Worm (Caenorhabditis elegans) whole organism, L1 larva: Measurements from ENCODE around the gene sas-4.

Experiments used
- C34B4.2 ChIP-seq: sonication (generic microtip); optimal IDR thresholded peaks from 2 replicates; lab custom pipeline; 2017; ENCODE audit warnings: mild to moderate bottlenecking, missing genetic modification characterization, missing compliant biosample characterization
- Y116A8C.19 ChIP-seq: sonication (generic microtip); optimal IDR thresholded peaks from 2 replicates; lab custom pipeline; 2016; ENCODE audit warnings: missing compliant biosample characterization, missing genetic modification characterization, borderline replicate concordance
- alr-1 ChIP-seq: fragments of 200-800 bp; sonication (Bioruptor generic); optimal IDR thresholded peaks from 2 replicates; lab custom pipeline; 2018; ENCODE audit warnings: borderline replicate concordance, mild to moderate bottlenecking, missing genetic modification characterization, missing compliant biosample characterization
- aly-2 ChIP-seq: fragments of 150-350 bp; optimal IDR thresholded peaks from 2 replicates; lab custom pipeline; 2014; ENCODE audit warnings: missing biosample characterization, missing genetic modification characterization
- ama-1 ChIP-seq: fragments of 150-350 bp; optimal IDR thresholded peaks from 2 replicates; lab custom pipeline; 2014
- blmp-1 ChIP-seq: fragments of 150-350 bp; optimal IDR thresholded peaks from 2 replicates; lab custom pipeline; 2014; ENCODE audit warnings: missing biosample characterization, missing genetic modification characterization
- ceh-82 ChIP-seq, 3 experiments: fragments of 150-350 bp in 1 of 3; sonication (generic microtip) in 2 of 3; optimal IDR thresholded peaks; 2 replicates each; lab custom pipeline; 2014 to 2017; ENCODE audit warnings: missing biosample characterization in 3 of 3, missing genetic modification characterization in 3 of 3
- ceh-90 ChIP-seq: sonication (generic microtip); optimal IDR thresholded peaks from 2 replicates; lab custom pipeline; 2016; ENCODE audit warnings: missing genetic modification characterization, missing compliant biosample characterization
- dpl-1 ChIP-seq, 3 experiments: fragments of 150-350 bp in 2 of 3; sonication (generic microtip) in 1 of 3; optimal IDR thresholded peaks; 2 replicates each; lab custom pipeline; 2014 to 2017; ENCODE audit warnings: missing biosample characterization in 3 of 3, missing genetic modification characterization in 3 of 3, missing genetic modification reagents in 3 of 3
- dsc-1 ChIP-seq: sonication (generic microtip); optimal IDR thresholded peaks from 2 replicates; lab custom pipeline; 2016; ENCODE audit warnings: mild to moderate bottlenecking, missing genetic modification characterization, missing compliant biosample characterization
- efl-1 ChIP-seq, 4 experiments: fragments of 150-350 bp; optimal IDR thresholded peaks in 3 of 4; peaks in 1 of 4; 1 replicate in 1 of 4; 2 replicates in 3 of 4; lab custom pipeline; 2014; ENCODE audit warnings: missing biosample characterization in 2 of 4, missing genetic modification characterization in 2 of 4, missing genetic modification reagents in 2 of 4
- efl-3 ChIP-seq: fragments of 200-800 bp; sonication (Bioruptor generic); optimal IDR thresholded peaks from 2 replicates; lab custom pipeline; 2018; ENCODE audit warnings: mild to moderate bottlenecking, missing genetic modification characterization, missing compliant biosample characterization
- egl-13 ChIP-seq: sonication (generic microtip); optimal IDR thresholded peaks from 2 replicates; lab custom pipeline; 2016; ENCODE audit warnings: missing genotype, missing genetic modification reagents, missing genetic modification characterization, missing compliant biosample characterization
- egl-27 ChIP-seq, 2 experiments: fragments of 150-350 bp in 1 of 2; sonication (generic microtip); optimal IDR thresholded peaks; 3 replicates each; lab custom pipeline; 2017 to 2018; ENCODE audit warnings: missing biosample characterization in 2 of 2, missing genetic modification characterization in 2 of 2, missing genetic modification reagents in 2 of 2
- elt-3 ChIP-seq, 6 experiments: fragments of 150-350 bp in 1 of 6; sonication (generic microtip); optimal IDR thresholded peaks; 2 replicates each; lab custom pipeline; 2017 to 2018; ENCODE audit warnings: missing biosample characterization in 6 of 6, missing genetic modification characterization in 6 of 6, inconsistent platforms in 1 of 6
- ets-5 ChIP-seq: fragments of 200-800 bp; sonication (Bioruptor generic); IDR thresholded peaks from 2 replicates; pipeline ENCODE4 v1.3.6; 2022; ENCODE audit warnings: missing genetic modification characterization, missing compliant biosample characterization
- fos-1 ChIP-seq: fragments of 150-350 bp; optimal IDR thresholded peaks from 2 replicates; lab custom pipeline; 2014; ENCODE audit warnings: missing biosample characterization, missing genetic modification characterization
- grh-1 ChIP-seq: fragments of 200-800 bp; sonication (Bioruptor generic); IDR thresholded peaks from 2 replicates; pipeline ENCODE4 v1.3.6; 2022; ENCODE audit warnings: missing genetic modification reagents, missing genetic modification characterization, missing compliant biosample characterization
- hpl-2 ChIP-seq: fragments of 150-350 bp; optimal IDR thresholded peaks from 2 replicates; lab custom pipeline; 2014; ENCODE audit warnings: missing biosample characterization, missing genetic modification reagents, missing genetic modification characterization
- irx-1 ChIP-seq: sonication (generic microtip); optimal IDR thresholded peaks from 2 replicates; lab custom pipeline; 2016; ENCODE audit warnings: missing genetic modification characterization, missing compliant biosample characterization
- jun-1 ChIP-seq: fragments of 150-350 bp; optimal IDR thresholded peaks from 2 replicates; lab custom pipeline; 2014; ENCODE audit warnings: missing biosample characterization, missing genetic modification reagents, missing genetic modification characterization
- lin-13 ChIP-seq: fragments of 150-350 bp; optimal IDR thresholded peaks from 2 replicates; lab custom pipeline; 2014; ENCODE audit warnings: missing biosample characterization, missing genetic modification reagents, missing genetic modification characterization
- lin-14 ChIP-seq: fragments of 200-800 bp; sonication (Bioruptor generic); optimal IDR thresholded peaks from 2 replicates; lab custom pipeline; 2018; ENCODE audit warnings: mild to moderate bottlenecking, missing genetic modification characterization, moderate library complexity, missing compliant biosample characterization
- lin-35 ChIP-seq, 2 experiments: fragments of 150-350 bp; optimal IDR thresholded peaks; 2 replicates each; lab custom pipeline; 2014; ENCODE audit warnings: missing biosample characterization in 2 of 2, missing genetic modification characterization in 2 of 2, missing genetic modification reagents in 2 of 2
- lin-39 ChIP-seq: fragments of 150-350 bp; optimal IDR thresholded peaks from 2 replicates; lab custom pipeline; 2014; ENCODE audit warnings: missing biosample characterization, missing genetic modification reagents, missing genetic modification characterization
- lsy-2 ChIP-seq, 2 experiments: fragments of 150-350 bp; optimal IDR thresholded peaks; 2 replicates each; lab custom pipeline; 2014; ENCODE audit warnings: missing biosample characterization in 2 of 2, missing genetic modification characterization in 2 of 2
- mab-9 ChIP-seq: fragments of 200-800 bp; sonication (Bioruptor generic); IDR thresholded peaks from 2 replicates; pipeline ENCODE4 v1.3.6; 2022; ENCODE audit warnings: missing genetic modification reagents, missing genetic modification characterization, missing compliant biosample characterization
- mdl-1 ChIP-seq, 2 experiments: fragments of 150-350 bp; optimal IDR thresholded peaks; 2 replicates each; lab custom pipeline; 2014 to 2017; ENCODE audit warnings: missing biosample characterization in 2 of 2, missing genetic modification characterization in 2 of 2, inconsistent platforms in 1 of 2
- nhr-12 ChIP-seq: sonication (generic microtip); optimal IDR thresholded peaks from 2 replicates; lab custom pipeline; 2017; ENCODE audit warnings: missing biosample characterization, missing genetic modification characterization
- nhr-20 ChIP-seq: sonication (generic microtip); optimal IDR thresholded peaks from 2 replicates; lab custom pipeline; 2016; ENCODE audit warnings: mild to moderate bottlenecking, missing genetic modification characterization, missing compliant biosample characterization
- nhr-28 ChIP-seq: fragments of 150-350 bp; optimal IDR thresholded peaks from 2 replicates; lab custom pipeline; 2014; ENCODE audit warnings: missing biosample characterization, missing genetic modification characterization
- nhr-47 ChIP-seq: sonication (generic microtip); optimal IDR thresholded peaks from 2 replicates; lab custom pipeline; 2016; ENCODE audit warnings: mild to moderate bottlenecking, missing genetic modification characterization, moderate library complexity, missing compliant biosample characterization
- nhr-71 ChIP-seq: sonication (generic microtip); optimal IDR thresholded peaks from 2 replicates; lab custom pipeline; 2016; ENCODE audit warnings: mild to moderate bottlenecking, missing genetic modification characterization, moderate library complexity, missing compliant biosample characterization
- nhr-76 ChIP-seq: sonication (generic microtip); optimal IDR thresholded peaks from 2 replicates; lab custom pipeline; 2017; ENCODE audit warnings: missing biosample characterization, missing genetic modification characterization
- nhr-77 ChIP-seq: fragments of 150-350 bp; optimal IDR thresholded peaks from 2 replicates; lab custom pipeline; 2014; ENCODE audit warnings: missing biosample characterization, missing genetic modification characterization
- nhr-85 ChIP-seq: sonication (generic microtip); peaks from one replicate; lab custom pipeline; 2016; ENCODE audit warnings: missing genetic modification characterization, inconsistent platforms, missing compliant biosample characterization
- pqm-1 ChIP-seq: sonication (generic microtip); optimal IDR thresholded peaks from 3 replicates; lab custom pipeline; 2017; ENCODE audit warnings: missing biosample characterization, missing genetic modification characterization
- rnt-1 ChIP-seq: sonication (generic microtip); optimal IDR thresholded peaks from 2 replicates; lab custom pipeline; 2016; ENCODE audit warnings: mild to moderate bottlenecking, missing genetic modification characterization, moderate library complexity, missing compliant biosample characterization
- snpc-4 ChIP-seq: fragments of 150-350 bp; optimal IDR thresholded peaks from 2 replicates; lab custom pipeline; 2014; ENCODE audit warnings: missing biosample characterization, missing genetic modification characterization
- sptf-1 ChIP-seq: fragments of 150-350 bp; optimal IDR thresholded peaks from 2 replicates; lab custom pipeline; 2014; ENCODE audit warnings: missing biosample characterization, missing genetic modification characterization
- sup-37 ChIP-seq: fragments of 200-800 bp; sonication (Bioruptor generic); optimal IDR thresholded peaks from 2 replicates; lab custom pipeline; 2018; ENCODE audit warnings: mild to moderate bottlenecking, missing genetic modification characterization, missing compliant biosample characterization
- swsn-7 ChIP-seq: sonication (generic microtip); optimal IDR thresholded peaks from 2 replicates; lab custom pipeline; 2016; ENCODE audit warnings: missing genetic modification characterization, missing compliant biosample characterization
- tbx-2 ChIP-seq: sonication (generic microtip); optimal IDR thresholded peaks from 2 replicates; lab custom pipeline; 2016; ENCODE audit warnings: missing genetic modification characterization, missing compliant biosample characterization
- unc-130 ChIP-seq: fragments of 150-350 bp; optimal IDR thresholded peaks from 2 replicates; lab custom pipeline; 2017; ENCODE audit warnings: missing biosample characterization, missing genetic modification characterization, inconsistent platforms
- unc-30 ChIP-seq: sonication (generic microtip); optimal IDR thresholded peaks from 2 replicates; lab custom pipeline; 2017; ENCODE audit warnings: missing biosample characterization, missing genetic modification characterization
- unc-62 ChIP-seq: fragments of 150-350 bp; optimal IDR thresholded peaks from 2 replicates; lab custom pipeline; 2014; ENCODE audit warnings: missing biosample characterization, missing genetic modification reagents, missing genetic modification characterization
- unc-86 ChIP-seq: sonication (generic microtip); optimal IDR thresholded peaks from 2 replicates; lab custom pipeline; 2016; ENCODE audit warnings: missing genetic modification characterization, missing compliant biosample characterization
- unc-98 ChIP-seq: fragments of 200-800 bp; sonication (Bioruptor generic); IDR thresholded peaks from 2 replicates; pipeline ENCODE4 v1.3.6; 2022; ENCODE audit warnings: missing genetic modification characterization, missing compliant biosample characterization
- xbp-1 ChIP-seq: sonication (generic microtip); optimal IDR thresholded peaks from 2 replicates; lab custom pipeline; 2016; ENCODE audit warnings: missing genetic modification characterization, missing compliant biosample characterization
- zag-1 ChIP-seq: fragments of 150-350 bp; optimal IDR thresholded peaks from 2 replicates; lab custom pipeline; 2014; ENCODE audit warnings: missing biosample characterization, missing genetic modification characterization
- ztf-11 ChIP-seq, 2 experiments: sonication (generic microtip); optimal IDR thresholded peaks; 2 replicates each; lab custom pipeline; 2016 to 2017; ENCODE audit warnings: missing genetic modification characterization in 2 of 2, missing biosample characterization in 1 of 2, missing compliant biosample characterization in 1 of 2
- ztf-4 ChIP-seq: fragments of 150-350 bp; optimal IDR thresholded peaks from 2 replicates; lab custom pipeline; 2014; ENCODE audit warnings: missing biosample characterization, missing genetic modification characterization

The sas-4 gene

DNA sequence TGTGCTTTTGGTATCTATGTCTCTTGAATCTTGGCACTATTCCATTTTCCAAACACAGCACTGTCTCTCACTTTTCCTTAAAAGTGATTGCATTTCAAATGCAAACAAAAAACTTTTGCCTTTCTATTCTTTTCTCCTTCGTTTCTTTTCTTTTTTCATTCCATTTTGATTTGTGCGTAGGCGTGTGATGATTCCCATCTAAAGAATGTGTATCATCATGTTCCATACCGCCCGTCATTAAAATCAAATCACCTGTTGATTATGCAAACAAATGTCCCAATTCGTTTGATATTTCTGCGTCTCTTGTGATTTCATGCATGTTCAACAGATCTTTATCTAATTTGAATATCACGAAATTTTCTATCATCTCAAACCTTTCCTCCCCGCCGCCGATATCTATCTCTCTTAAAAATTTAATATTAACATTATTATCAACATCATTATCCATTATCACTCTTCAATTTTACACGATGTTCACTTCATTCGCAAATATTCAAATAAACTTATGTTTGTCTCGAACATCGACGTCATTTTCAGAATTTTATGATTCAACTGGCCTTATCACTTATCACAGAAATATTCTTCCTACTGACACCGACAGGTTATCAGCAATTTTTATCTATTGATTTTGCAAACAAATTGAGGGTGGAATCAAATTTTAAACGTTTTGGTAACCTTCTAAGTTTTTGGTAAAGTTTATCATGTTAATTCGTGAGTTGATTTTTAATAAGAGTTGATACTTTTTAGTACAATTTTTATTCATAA is 26.9 kb downstream of the sas-4 start (continued):
- TF ChIP-seq lin-13 = no peak
- TF ChIP-seq egl-27 (tag; optimal IDR thresholded peaks at IDR 0.05; lab: Kevin White, UChicago) = no peak
- no peak for TF ChIP-seq nhr-85
- no peak for TF ChIP-seq unc-62 (GFP tag; lab: Kevin White, UChicago)
- TF ChIP-seq alr-1 = no peak
- no peak for TF ChIP-seq egl-13 (tag; lab: Kevin White, UChicago)
- TF ChIP-seq nhr-77 (tag; lab: Kevin White, UChicago) = no peak
- no peak for TF ChIP-seq swsn-7 (tag; lab: Kevin White, UChicago)
- no peak for TF ChIP-seq unc-86 (tag; lab: Kevin White, UChicago)
- TF ChIP-seq lsy-2 (tag; optimal IDR thresholded peaks at IDR 0.05; lab: Kevin White, UChicago) = peak in 1 of 2 experiments; percentile 7
- no peak for TF ChIP-seq mdl-1 (tag; optimal IDR thresholded peaks at IDR 0.05; lab: Kevin White, UChicago)
- no peak for TF ChIP-seq unc-130 (tag; lab: Kevin White, UChicago)
- peak; percentile 23 for TF ChIP-seq jun-1 (tag; lab: Kevin White, UChicago)
- TF ChIP-seq snpc-4 (tag; lab: Kevin White, UChicago) = no peak
- no peak for TF ChIP-seq nhr-71 (tag; lab: Kevin White, UChicago)
- no peak for TF ChIP-seq hpl-2 (GFP tag; lab: Kevin White, UChicago)
- TF ChIP-seq aly-2 (tag; lab: Kevin White, UChicago) = no peak
- no peak for TF ChIP-seq xbp-1 (tag; lab: Kevin White, UChicago)
- no peak for TF ChIP-seq mab-9 (GFP tag; lab: Robert Waterston, UW)
- TF ChIP-seq nhr-20 (tag; lab: Kevin White, UChicago) = no peak
- TF ChIP-seq ceh-90 (tag; lab: Kevin White, UChicago) = no peak
- no peak for TF ChIP-seq unc-98 (GFP tag; lab: Robert Waterston, UW)
- TF ChIP-seq elt-3 (tag; optimal IDR thresholded peaks at IDR 0.05; lab: Kevin White, UChicago) = peak in 1 of 6 experiments; percentile 33
- no peak for TF ChIP-seq efl-3 (GFP tag; lab: Kevin White, UChicago)
- no peak for TF ChIP-seq ceh-82 (tag; optimal IDR thresholded peaks at IDR 0.05; lab: Kevin White, UChicago)
- TF ChIP-seq ets-5 (GFP tag; lab: Robert Waterston, UW) = no peak
- TF ChIP-seq ztf-11 (tag; optimal IDR thresholded peaks at IDR 0.05; lab: Kevin White, UChicago) = no peak
- TF ChIP-seq tbx-2 = no peak
- peak; percentile 12 for TF ChIP-seq lin-14 (GFP tag; lab: Kevin White, UChicago)
- TF ChIP-seq nhr-76 = no peak
- no peak for TF ChIP-seq unc-30 (tag; lab: Kevin White, UChicago)
- TF ChIP-seq sptf-1 (tag; lab: Kevin White, UChicago) = no peak
- peak; percentile 83 for TF ChIP-seq pqm-1 (tag; lab: Kevin White, UChicago)
- peak in 1 of 2 experiments; percentile 29 for TF ChIP-seq lin-35 (GFP tag; optimal IDR thresholded peaks at IDR 0.05; lab: Kevin White, UChicago)
- TF ChIP-seq Y116A8C.19 (tag; lab: Kevin White, UChicago) = no peak
- TF ChIP-seq ama-1 (lab: Kevin White, UChicago) = no peak
- no peak for TF ChIP-seq efl-1 (optimal IDR thresholded peaks at IDR 0.05; lab: Kevin White, UChicago)
- peak in 1 of 2 experiments; percentile 41 for TF ChIP-seq efl-1 (GFP tag; optimal IDR thresholded peaks at IDR 0.05 in 1 of 2; lab: Kevin White, UChicago)
- no peak for TF ChIP-seq C34B4.2 (tag; lab: Kevin White, UChicago)
- no peak for TF ChIP-seq dsc-1 (tag; lab: Kevin White, UChicago)
- no peak for TF ChIP-seq nhr-12
- no peak for TF ChIP-seq nhr-28 (tag; lab: Kevin White, UChicago)
- TF ChIP-seq nhr-47 (tag; lab: Kevin White, UChicago) = no peak
- TF ChIP-seq irx-1 (tag; lab: Kevin White, UChicago) = no peak
- no peak for TF ChIP-seq fos-1 (tag; lab: Kevin White, UChicago)
- no peak for TF ChIP-seq sup-37 (GFP tag; lab: Kevin White, UChicago)
- no peak for TF ChIP-seq lin-39 (tag; lab: Kevin White, UChicago)
- TF ChIP-seq blmp-1 (tag; lab: Kevin White, UChicago) = peak; percentile 84
- TF ChIP-seq ztf-4 = no peak
- TF ChIP-seq rnt-1 (tag; lab: Kevin White, UChicago) = no peak
- TF ChIP-seq grh-1 = no peak
- no peak for TF ChIP-seq dpl-1 (GFP tag; optimal IDR thresholded peaks at IDR 0.05; lab: Kevin White, UChicago)
- TF ChIP-seq zag-1 (tag; lab: Kevin White, UChicago) = no peak
